Fruit fly (Drosophila melanogaster) whole organism, embryonic: Measurements from ENCODE around the gene CG43737.

ENCODE experiments used
- CG10209 ChIP-seq: fragments of 200-800 bp; sonication (Bioruptor generic); optimal IDR thresholded peaks from 3 replicates; lab custom pipeline; 2017; ENCODE audit warnings: missing biosample characterization, mild to moderate bottlenecking, missing genetic modification characterization, missing genetic modification reagents
- CG11695 ChIP-seq: fragments of 200-800 bp; sonication (Bioruptor generic); IDR thresholded peaks from 3 replicates; pipeline ENCODE4 v1.3.6; 2022; ENCODE audit warnings: missing biosample characterization, missing genetic modification characterization
- CG12391 ChIP-seq: fragments of 200-800 bp; sonication (Bioruptor generic); optimal IDR thresholded peaks from 3 replicates; lab custom pipeline; 2018; ENCODE audit warnings: missing biosample characterization, mild to moderate bottlenecking, missing genetic modification characterization, moderate library complexity
- CG13296 ChIP-seq: fragments of 200-800 bp; sonication (Bioruptor generic); optimal IDR thresholded peaks from 3 replicates; lab custom pipeline; 2018; ENCODE audit warnings: missing biosample characterization, mild to moderate bottlenecking, missing genetic modification characterization
- CG15073 ChIP-seq: fragments of 200-800 bp; sonication (Bioruptor generic); optimal IDR thresholded peaks from 2 replicates; lab custom pipeline; 2016; ENCODE audit warnings: missing biosample characterization, missing genetic modification characterization
- CG15479 ChIP-seq: fragments of 200-800 bp; sonication (Bioruptor generic); optimal IDR thresholded peaks from 3 replicates; lab custom pipeline; 2019; ENCODE audit warnings: missing biosample characterization, mild to moderate bottlenecking, missing genetic modification characterization, moderate library complexity
- CG17612 ChIP-seq: fragments of 200-800 bp; sonication (Bioruptor generic); IDR thresholded peaks from 2 replicates; pipeline ENCODE4 v1.3.6; 2022; ENCODE audit warnings: missing biosample characterization, missing genetic modification characterization
- CG17912 ChIP-seq: fragments of 200-800 bp; sonication (Bioruptor generic); optimal IDR thresholded peaks from 2 replicates; lab custom pipeline; 2018; ENCODE audit warnings: missing biosample characterization, mild to moderate bottlenecking, missing genetic modification characterization
- CG18764 ChIP-seq: fragments of 200-800 bp; sonication (Bioruptor generic); optimal IDR thresholded peaks from 3 replicates; lab custom pipeline; 2016; ENCODE audit warnings: missing biosample characterization, missing genetic modification characterization
- CG2116 ChIP-seq: fragments of 200-800 bp; sonication (Bioruptor generic); optimal IDR thresholded peaks from 3 replicates; lab custom pipeline; 2018; ENCODE audit warnings: missing biosample characterization, mild to moderate bottlenecking, missing genetic modification characterization
- CG2120 ChIP-seq: fragments of 200-800 bp; sonication (Bioruptor generic); optimal IDR thresholded peaks from 3 replicates; lab custom pipeline; 2016; ENCODE audit warnings: missing biosample characterization, missing genetic modification characterization
- CG32772 ChIP-seq: fragments of 200-800 bp; sonication (Bioruptor generic); IDR thresholded peaks from 2 replicates; pipeline ENCODE4 v1.3.6; 2022; ENCODE audit warnings: missing biosample characterization, missing genetic modification characterization
- CG33557 ChIP-seq: fragments of 200-800 bp; sonication (Bioruptor generic); optimal IDR thresholded peaks from 2 replicates; lab custom pipeline; 2019; ENCODE audit warnings: missing biosample characterization, mild to moderate bottlenecking, missing genetic modification characterization, moderate library complexity
- CG5245 ChIP-seq: fragments of 200-800 bp; sonication (Bioruptor generic); optimal IDR thresholded peaks from 3 replicates; lab custom pipeline; 2016; ENCODE audit warnings: missing biosample characterization, missing genetic modification characterization
- CG5953 ChIP-seq: fragments of 200-800 bp; sonication (Bioruptor generic); IDR thresholded peaks from 2 replicates; pipeline ENCODE4 v1.3.6; 2022; ENCODE audit warnings: missing biosample characterization, missing genetic modification characterization
- CG7786 ChIP-seq: fragments of 200-800 bp; sonication (Bioruptor generic); optimal IDR thresholded peaks from 2 replicates; lab custom pipeline; 2016; ENCODE audit warnings: missing biosample characterization, missing genetic modification characterization
- CG8388 ChIP-seq: fragments of 200-800 bp; sonication (Bioruptor generic); optimal IDR thresholded peaks from 2 replicates; lab custom pipeline; 2019; ENCODE audit warnings: missing biosample characterization, mild to moderate bottlenecking, missing genetic modification characterization, moderate library complexity
- Dip3 ChIP-seq: fragments of 200-800 bp; sonication (Bioruptor generic); optimal IDR thresholded peaks from 3 replicates; lab custom pipeline; 2016; ENCODE audit warnings: missing biosample characterization, missing genetic modification characterization
- Dll ChIP-seq: fragments of 200-800 bp; sonication (Bioruptor generic); IDR thresholded peaks from 4 replicates; pipeline ENCODE4 v1.3.6; 2022; ENCODE audit warnings: missing biosample characterization, missing genetic modification characterization; ENCODE audit not compliant: partially characterized antibody
- E2f1 ChIP-seq: fragments of 200-800 bp; sonication (Bioruptor generic); IDR thresholded peaks from 2 replicates; pipeline ENCODE4 v1.3.6; 2022; ENCODE audit warnings: missing biosample characterization, missing genetic modification characterization
- Fer1 ChIP-seq: fragments of 200-800 bp; sonication (Bioruptor generic); optimal IDR thresholded peaks from 2 replicates; lab custom pipeline; 2017; ENCODE audit warnings: missing biosample characterization, mild to moderate bottlenecking, missing genetic modification characterization
- Gsc ChIP-seq: fragments of 200-800 bp; sonication (Bioruptor generic); IDR thresholded peaks from 2 replicates; pipeline ENCODE4 v1.3.6; 2022; ENCODE audit warnings: missing biosample characterization, missing genetic modification characterization
- H15 ChIP-seq: fragments of 200-800 bp; sonication (Bioruptor generic); IDR thresholded peaks from 3 replicates; pipeline ENCODE4 v1.3.6; 2022; ENCODE audit warnings: missing biosample characterization, missing genetic modification characterization
- Kr ChIP-seq: fragments of 200-800 bp; sonication (Bioruptor generic); optimal IDR thresholded peaks from 2 replicates; lab custom pipeline; 2017; ENCODE audit warnings: missing biosample characterization, mild to moderate bottlenecking, missing genetic modification characterization
- Mrtf ChIP-seq: fragments of 200-800 bp; sonication (Bioruptor generic); IDR thresholded peaks from 3 replicates; pipeline ENCODE4 v1.3.6; 2022; ENCODE audit warnings: missing biosample characterization, missing genetic modification characterization
- NC2β ChIP-seq: fragments of 200-800 bp; sonication (Bioruptor generic); optimal IDR thresholded peaks from 2 replicates; lab custom pipeline; 2016; ENCODE audit warnings: missing biosample characterization, missing genetic modification characterization
- PHDP ChIP-seq: fragments of 200-800 bp; sonication (Bioruptor generic); optimal IDR thresholded peaks from 3 replicates; lab custom pipeline; 2018; ENCODE audit warnings: missing biosample characterization, mild to moderate bottlenecking, missing genetic modification characterization, moderate library complexity
- YL-1 ChIP-seq: fragments of 200-800 bp; sonication (Bioruptor generic); optimal IDR thresholded peaks from 3 replicates; lab custom pipeline; 2017; ENCODE audit warnings: missing biosample characterization, mild to moderate bottlenecking, missing genetic modification characterization
- bbx ChIP-seq: fragments of 200-800 bp; sonication (Bioruptor generic); IDR thresholded peaks from 2 replicates; pipeline ENCODE4 v1.3.6; 2022; ENCODE audit warnings: missing biosample characterization, missing genetic modification characterization; ENCODE audit not compliant: partially characterized antibody
- br ChIP-seq: fragments of >200 bp; optimal IDR thresholded peaks from 2 replicates; lab custom pipeline; 2017
- da ChIP-seq: fragments of 200-800 bp; sonication (Bioruptor generic); optimal IDR thresholded peaks from 2 replicates; lab custom pipeline; 2016; ENCODE audit warnings: missing biosample characterization, missing genetic modification characterization
- eve ChIP-seq, 2 experiments: fragments of >200 bp; optimal IDR thresholded peaks; 2 replicates each; lab custom pipeline; 2017; ENCODE audit warnings: missing biosample characterization in 2 of 2, missing genetic modification characterization in 2 of 2
- hth ChIP-seq: fragments of >200 bp; optimal IDR thresholded peaks from 2 replicates; lab custom pipeline; 2017; ENCODE audit warnings: inconsistent platforms
- lilli ChIP-seq: fragments of 200-800 bp; sonication (Bioruptor generic); optimal IDR thresholded peaks from 3 replicates; lab custom pipeline; 2016; ENCODE audit warnings: missing biosample characterization, missing genetic modification characterization
- nerfin-1 ChIP-seq: fragments of 200-800 bp; sonication (Bioruptor generic); optimal IDR thresholded peaks from 3 replicates; lab custom pipeline; 2019; ENCODE audit warnings: missing biosample characterization, mild to moderate bottlenecking, missing genetic modification characterization, moderate library complexity
- nom ChIP-seq: fragments of 200-800 bp; sonication (Bioruptor generic); optimal IDR thresholded peaks from 2 replicates; lab custom pipeline; 2017; ENCODE audit warnings: missing biosample characterization, missing genetic modification characterization, mild to moderate bottlenecking, moderate library complexity, missing genetic modification reagents
- oc ChIP-seq: fragments of 200-800 bp; sonication (Bioruptor generic); optimal IDR thresholded peaks from 2 replicates; lab custom pipeline; 2018; ENCODE audit warnings: missing biosample characterization, mild to moderate bottlenecking, missing genetic modification characterization, moderate library complexity
- odd ChIP-seq: fragments of 200-800 bp; sonication (Bioruptor generic); optimal IDR thresholded peaks from 2 replicates; lab custom pipeline; 2017; ENCODE audit warnings: missing biosample characterization, mild to moderate bottlenecking, missing genetic modification characterization
- row ChIP-seq: fragments of 200-800 bp; sonication (Bioruptor generic); IDR thresholded peaks from 3 replicates; pipeline ENCODE4 v1.3.6; 2022; ENCODE audit warnings: missing biosample characterization, missing genetic modification characterization
- sc ChIP-seq, 3 experiments: fragments of >200 bp in 2 of 3; fragments of 200-800 bp in 1 of 3; sonication (Bioruptor generic) in 1 of 3; optimal IDR thresholded peaks; 2 replicates in 2 of 3; 3 replicates in 1 of 3; lab custom pipeline; 2017; ENCODE audit warnings: mild to moderate bottlenecking in 1 of 3, missing biosample characterization in 1 of 3, missing genetic modification characterization in 1 of 3, missing genetic modification reagents in 1 of 3
- slp2 ChIP-seq: fragments of 200-800 bp; sonication (Bioruptor generic); optimal IDR thresholded peaks from 2 replicates; lab custom pipeline; 2016; ENCODE audit warnings: missing biosample characterization, missing genetic modification characterization
- so ChIP-seq: fragments of 200-800 bp; sonication (Bioruptor generic); IDR thresholded peaks from 3 replicates; pipeline ENCODE4 v1.3.6; 2022; ENCODE audit warnings: missing biosample characterization, missing genetic modification characterization
- sr ChIP-seq: fragments of 200-800 bp; sonication (Bioruptor generic); IDR thresholded peaks from 3 replicates; pipeline ENCODE4 v1.3.6; 2022; ENCODE audit warnings: missing biosample characterization, missing genetic modification characterization
- stc ChIP-seq: fragments of 200-800 bp; sonication (Bioruptor generic); IDR thresholded peaks from 2 replicates; pipeline ENCODE4 v1.3.6; 2022; ENCODE audit warnings: missing biosample characterization, missing genetic modification characterization
- tll ChIP-seq, 2 experiments: fragments of 200-800 bp in 1 of 2; fragments of >200 bp in 1 of 2; sonication (Bioruptor generic) in 1 of 2; optimal IDR thresholded peaks; 2 replicates each; lab custom pipeline; 2017 to 2019; ENCODE audit warnings: missing biosample characterization in 2 of 2, missing genetic modification characterization in 2 of 2, mild to moderate bottlenecking in 1 of 2, moderate library complexity in 1 of 2
- ttk ChIP-seq: fragments of 200-800 bp; sonication (Bioruptor generic); IDR thresholded peaks from 2 replicates; pipeline ENCODE4 v2.1.2; 2022; ENCODE audit warnings: missing biosample characterization, missing genetic modification characterization
- wdn ChIP-seq: fragments of 200-800 bp; sonication (Bioruptor generic); IDR thresholded peaks from 2 replicates; pipeline ENCODE4 v1.3.6; 2022; ENCODE audit warnings: missing biosample characterization, missing genetic modification characterization
- wor ChIP-seq: fragments of 200-800 bp; sonication (Bioruptor generic); IDR thresholded peaks from 2 replicates; pipeline ENCODE4 v1.3.6; 2022; ENCODE audit warnings: missing biosample characterization, missing genetic modification characterization
- yki ChIP-seq: fragments of >200 bp; optimal IDR thresholded peaks from 3 replicates; lab custom pipeline; 2018

Gene CG43737

DNA sequence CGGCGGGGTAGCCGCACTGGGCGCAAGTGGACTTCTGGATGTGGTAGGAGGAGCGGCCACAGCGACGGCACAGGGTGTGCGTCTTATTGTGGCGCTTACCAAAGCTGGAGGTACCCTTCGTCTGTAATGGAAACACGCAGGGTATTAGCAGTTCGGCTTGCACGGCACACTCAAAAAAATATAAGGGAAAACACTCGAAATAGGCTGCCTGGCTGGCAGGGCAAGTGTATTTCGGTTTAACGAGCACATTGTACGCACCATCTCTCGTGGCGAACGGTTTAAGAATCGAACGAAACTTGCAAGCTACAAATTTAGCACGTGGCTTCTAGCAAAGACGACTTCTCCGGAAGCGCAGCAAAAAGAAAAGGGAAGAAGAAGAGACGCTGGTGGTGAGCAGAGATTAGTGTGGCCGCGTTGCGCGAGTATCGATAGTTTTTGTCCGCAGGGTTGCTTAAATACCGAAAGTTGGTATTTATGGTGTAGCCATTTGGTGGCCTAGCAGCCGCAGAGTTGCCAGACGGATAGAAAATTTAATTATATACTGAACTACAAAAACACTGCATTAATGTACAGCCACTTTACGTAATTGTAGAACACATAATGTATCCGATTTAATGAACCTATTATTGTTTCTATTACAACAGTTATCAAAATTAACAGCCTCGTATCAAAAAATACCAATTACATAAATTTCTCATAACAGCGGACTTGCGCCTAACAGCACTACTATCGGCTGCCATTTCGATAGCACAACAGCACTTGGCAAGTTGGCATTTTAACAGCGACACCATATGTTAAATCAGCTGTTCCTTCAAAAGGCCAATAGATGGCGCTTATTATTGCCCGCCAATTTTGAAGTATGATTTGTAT lies 36.0 kb upstream of the CG43737 start, which contains the start of gene RpL37-1 (continued):
- TF ChIP-seq CG11695 (GFP tag; lab: Robert Waterston, UW), result no peak
- TF ChIP-seq CG32772 (GFP tag; lab: Robert Waterston, UW), result peak; percentile 48
- TF ChIP-seq eve (GFP tag; optimal IDR thresholded peaks at IDR 0.05; lab: Kevin White, UChicago), result no peak
- TF ChIP-seq yki (lab: Kevin White, UChicago), result no peak
- peak; percentile 61 for TF ChIP-seq CG12391 (tag; lab: Kevin White, UChicago)
- peak; percentile 43 for TF ChIP-seq CG8388 (GFP tag; lab: Kevin White, UChicago)
- no peak for TF ChIP-seq CG5953 (GFP tag; lab: Robert Waterston, UW)
- no peak for TF ChIP-seq CG15073 (GFP tag; lab: Kevin White, UChicago)
- TF ChIP-seq CG17612 (GFP tag; lab: Robert Waterston, UW), result no peak
- peak; percentile 35 for TF ChIP-seq CG33557 (GFP tag; lab: Kevin White, UChicago)
- peak; percentile 32 for TF ChIP-seq CG17912 (GFP tag; lab: Kevin White, UChicago)
- 0 out of 2 replicates have a peak, but pooled peaks have one; percentile 54 for TF ChIP-seq stc (GFP tag; lab: Robert Waterston, UW)
- peak; percentile 58 for TF ChIP-seq nom (GFP tag; lab: Kevin White, UChicago)
- peak; percentile 22 for TF ChIP-seq slp2
- TF ChIP-seq tll (GFP tag; optimal IDR thresholded peaks at IDR 0.05; lab: Kevin White, UChicago), result no peak
- no peak for TF ChIP-seq br (lab: Kevin White, UChicago)
- peak; percentile 32 for TF ChIP-seq CG5245 (GFP tag; lab: Kevin White, UChicago)
- no peak for TF ChIP-seq oc (tag; lab: Kevin White, UChicago)
- TF ChIP-seq NC2β (GFP tag; lab: Kevin White, UChicago), result peak; percentile 97
- TF ChIP-seq Gsc (GFP tag; lab: Robert Waterston, UW), result no peak
- peak; percentile 68 for TF ChIP-seq odd (GFP tag; lab: Kevin White, UChicago)
- peak; percentile 47 for TF ChIP-seq nerfin-1
- peak; percentile 53 for TF ChIP-seq CG7786 (GFP tag; lab: Kevin White, UChicago)
- peak; percentile 76 for TF ChIP-seq Dip3 (GFP tag; lab: Kevin White, UChicago)
- peak; percentile 99 for TF ChIP-seq CG2116 (GFP tag; lab: Kevin White, UChicago)
- peak; percentile 54 for TF ChIP-seq E2f1 (GFP tag; lab: Robert Waterston, UW)
- TF ChIP-seq YL-1 (GFP tag; lab: Kevin White, UChicago), result peak; percentile 94
- TF ChIP-seq CG18764 (GFP tag; lab: Kevin White, UChicago), result peak; percentile 41
- peak; percentile 56; the same call in 1 of the 3 replicates for TF ChIP-seq so (GFP tag; lab: Robert Waterston, UW)
- peak; percentile 60 for TF ChIP-seq CG2120 (GFP tag; lab: Kevin White, UChicago)
- TF ChIP-seq PHDP, result peak; percentile 59
- no peak for TF ChIP-seq wor (GFP tag; lab: Robert Waterston, UW)
- TF ChIP-seq Fer1 (GFP tag; lab: Kevin White, UChicago), result peak; percentile 48
- TF ChIP-seq row (GFP tag; lab: Robert Waterston, UW), result peak; percentile 59
- TF ChIP-seq da (GFP tag; lab: Kevin White, UChicago), result peak; percentile 45
- peak; percentile 50 for TF ChIP-seq bbx (GFP tag; lab: Robert Waterston, UW)
- TF ChIP-seq Kr (GFP tag; lab: Kevin White, UChicago), result peak; percentile 4
- peak; percentile 67 for TF ChIP-seq CG13296 (GFP tag; lab: Kevin White, UChicago)
- TF ChIP-seq H15 (GFP tag; lab: Robert Waterston, UW), result peak; percentile 61; the same call in 2 of the 3 replicates
- no peak for TF ChIP-seq CG15479 (GFP tag; lab: Kevin White, UChicago)
- TF ChIP-seq CG10209 (GFP tag; lab: Kevin White, UChicago), result peak; percentile 69
- TF ChIP-seq ttk (GFP tag; lab: Robert Waterston, UW), result peak; percentile 51; the same call in 1 of the 2 replicates
- 0 out of 2 replicates have a peak, but pooled peaks have one; percentile 39 for TF ChIP-seq wdn (GFP tag; lab: Robert Waterston, UW)
- TF ChIP-seq hth (lab: Kevin White, UChicago), result no peak
- peak; percentile 71 for TF ChIP-seq lilli (GFP tag; lab: Kevin White, UChicago)
- peak; percentile 79 for TF ChIP-seq Dll (GFP tag; lab: Robert Waterston, UW)
- TF ChIP-seq sr (GFP tag; lab: Robert Waterston, UW), result peak; percentile 65
- no peak for TF ChIP-seq sc (optimal IDR thresholded peaks at IDR 0.05; lab: Kevin White, UChicago)
- no peak for TF ChIP-seq sc (GFP tag; optimal IDR thresholded peaks at IDR 0.05; lab: Kevin White, UChicago)
- peak; percentile 40; the same call in 1 of the 3 replicates for TF ChIP-seq Mrtf (GFP tag; lab: Robert Waterston, UW)
